Worm (Caenorhabditis elegans): ENCODE results near the gene cpg-24.

cpg-24 gene

DNA sequence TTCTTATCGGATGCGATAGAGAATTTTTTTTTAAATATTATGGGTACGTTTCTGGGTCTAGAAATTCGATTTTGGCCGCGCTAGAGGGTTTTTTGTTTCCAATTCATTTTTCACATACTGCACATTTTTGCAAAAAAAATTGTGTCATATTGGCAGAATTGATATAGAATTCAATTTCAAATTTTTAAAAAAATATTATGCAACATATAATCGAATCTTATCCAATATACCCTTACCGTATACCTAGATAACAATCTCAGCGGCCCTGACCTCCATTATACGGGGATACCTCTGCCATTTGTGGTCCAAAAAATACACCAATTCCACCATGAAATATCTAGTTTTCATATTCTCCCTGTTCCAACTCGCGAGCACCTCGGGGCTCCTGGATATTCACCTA lies at the start of gene cpg-24:
TSS of gene cpg-24 (plus strand) at position 301 of the 400 bp plus-strand sequence.
- TF ChIP-seq pes-1 (GFP tag; IDR thresholded peaks at IDR 0.05), result no peak
- TF ChIP-seq flt-1 (GFP tag; IDR thresholded peaks at IDR 0.05), result no peak

ce11 chrIV:1595802-1596201 lies 35.9 kb upstream of the cpg-24 start, which contains the start of gene npp-8:
Gene npp-8 (minus strand): TSS chrIV:1595824.
- TF ChIP-seq hmg-4 (GFP tag; optimal IDR thresholded peaks at IDR 0.05) (peak; percentile 82), ets-7 (tag; optimal IDR thresholded peaks at IDR 0.05) (peak; percentile 67), tbx-37 (GFP tag; conservative IDR thresholded peaks at IDR 0.05) (peak; percentile 58; the same call in 1 of the 2 replicates), sea-1 (GFP tag; conservative IDR thresholded peaks at IDR 0.05) (peak; percentile 84), tra-4 (tag; optimal IDR thresholded peaks at IDR 0.05) (peak; percentile 1), tbx-11 (GFP tag; IDR thresholded peaks at IDR 0.05) (peak; percentile 73; the same call in 1 of the 2 replicates), scrt-1 (GFP tag; IDR thresholded peaks at IDR 0.05) (peak; percentile 81), flt-1 (GFP tag; IDR thresholded peaks at IDR 0.05) (peak; percentile 62), F13C5.2 (tag; optimal IDR thresholded peaks at IDR 0.05) (peak; percentile 97), pes-1 (GFP tag; IDR thresholded peaks at IDR 0.05) (peak; percentile 84), B0310.2 (tag; optimal IDR thresholded peaks at IDR 0.05) (peak; percentile 68), ceh-13 (GFP tag; optimal IDR thresholded peaks at IDR 0.05) (peak; percentile 58), hnd-1 (tag; optimal IDR thresholded peaks at IDR 0.05) (peak; percentile 47), aly-1 (tag; optimal IDR thresholded peaks at IDR 0.05) (peak; percentile 8), ama-1 (optimal IDR thresholded peaks at IDR 0.05) (no peak), ceh-36 (tag; optimal IDR thresholded peaks at IDR 0.05) (peak; percentile 85), hmbx-1 (tag; optimal IDR thresholded peaks at IDR 0.05) (peak; percentile 38)

DNA sequence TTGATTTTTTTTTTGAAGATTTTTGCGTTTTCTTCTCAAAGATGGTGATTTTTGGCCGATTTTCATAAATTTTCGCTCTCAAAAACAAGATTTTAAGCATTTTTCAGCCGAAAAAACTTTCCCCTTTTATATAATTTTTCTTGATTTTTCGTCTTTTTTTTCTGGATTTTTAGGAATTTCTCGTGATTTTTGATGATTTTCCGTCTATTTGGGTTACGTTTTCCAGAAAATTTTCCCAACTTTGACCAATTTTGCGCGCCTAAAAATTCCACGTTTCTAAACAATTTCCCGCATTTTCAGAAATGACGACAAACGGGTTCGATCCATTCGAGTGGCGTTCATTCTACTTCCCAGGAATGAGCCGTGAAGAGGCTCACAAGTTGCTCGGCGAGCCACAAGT lies 34.7 kb upstream of the cpg-24 start, which contains the start of gene ced-2:
TSS of gene ced-2 (plus strand) at position 301 of the 400 bp plus-strand sequence.
- no peak for TF ChIP-seq ceh-13 (GFP tag; optimal IDR thresholded peaks at IDR 0.05)
- TF ChIP-seq B0310.2 (tag; optimal IDR thresholded peaks at IDR 0.05), result no peak
- TF ChIP-seq flt-1 (GFP tag; IDR thresholded peaks at IDR 0.05), result no peak
- TF ChIP-seq hmbx-1 (tag; optimal IDR thresholded peaks at IDR 0.05), result no peak
- no peak for TF ChIP-seq ceh-36 (tag; optimal IDR thresholded peaks at IDR 0.05)
- no peak for TF ChIP-seq ets-7 (tag; optimal IDR thresholded peaks at IDR 0.05)
- TF ChIP-seq pes-1 (GFP tag; IDR thresholded peaks at IDR 0.05), result no peak
- TF ChIP-seq tbx-11 (GFP tag; IDR thresholded peaks at IDR 0.05), result no peak
- no peak for TF ChIP-seq hmg-4 (GFP tag; optimal IDR thresholded peaks at IDR 0.05)
- no peak for TF ChIP-seq sea-1 (GFP tag; conservative IDR thresholded peaks at IDR 0.05)
- TF ChIP-seq aly-1 (tag; optimal IDR thresholded peaks at IDR 0.05), result no peak
- TF ChIP-seq tra-4 (tag; optimal IDR thresholded peaks at IDR 0.05), result no peak
- TF ChIP-seq hnd-1 (tag; optimal IDR thresholded peaks at IDR 0.05), result no peak
- no peak for TF ChIP-seq F13C5.2 (tag; optimal IDR thresholded peaks at IDR 0.05)

ce11 chrIV:1600784-1601183 lies 31.0 kb upstream of the cpg-24 start:
- TF ChIP-seq pes-1 (GFP tag; IDR thresholded peaks at IDR 0.05) (no peak), hmbx-1 (tag; optimal IDR thresholded peaks at IDR 0.05) (no peak), tbx-11 (GFP tag; IDR thresholded peaks at IDR 0.05) (no peak), hnd-1 (tag; optimal IDR thresholded peaks at IDR 0.05) (no peak), sea-1 (GFP tag; conservative IDR thresholded peaks at IDR 0.05) (no peak), flt-1 (GFP tag; IDR thresholded peaks at IDR 0.05) (no peak), F13C5.2 (tag; optimal IDR thresholded peaks at IDR 0.05) (no peak), hmg-4 (GFP tag; optimal IDR thresholded peaks at IDR 0.05) (no peak), B0310.2 (tag; optimal IDR thresholded peaks at IDR 0.05) (no peak), scrt-1 (GFP tag; IDR thresholded peaks at IDR 0.05) (no peak), tra-4 (tag; optimal IDR thresholded peaks at IDR 0.05) (no peak), ets-7 (tag; optimal IDR thresholded peaks at IDR 0.05) (no peak), ceh-13 (GFP tag; optimal IDR thresholded peaks at IDR 0.05) (no peak), ama-1 (optimal IDR thresholded peaks at IDR 0.05) (no peak), ceh-36 (tag; optimal IDR thresholded peaks at IDR 0.05) (no peak), tbx-37 (GFP tag; conservative IDR thresholded peaks at IDR 0.05) (no peak), aly-1 (tag; optimal IDR thresholded peaks at IDR 0.05) (no peak)

DNA sequence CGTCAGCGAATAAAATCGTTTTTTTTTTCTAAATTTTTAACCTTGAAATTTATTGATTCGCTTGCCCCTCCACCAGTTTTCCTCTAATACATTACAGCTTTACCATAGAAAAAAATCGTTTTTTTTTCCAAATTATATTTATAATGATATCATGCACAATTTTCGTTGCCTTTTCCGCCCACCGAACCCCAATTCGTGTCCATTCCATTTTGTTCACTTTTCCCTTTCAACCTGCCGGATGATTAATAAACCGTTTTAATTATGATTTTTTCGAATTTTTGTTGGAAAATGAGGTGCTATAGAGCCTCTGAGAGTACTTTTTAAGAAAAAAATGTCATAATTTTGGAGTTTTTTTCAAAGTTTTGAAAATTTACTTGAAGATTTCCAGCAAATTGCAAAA lies 30.4 kb upstream of the cpg-24 start, which contains the start of gene set-23:
TSS of gene set-23 (plus strand) at position 301 of the 400 bp plus-strand sequence.
- TF ChIP-seq F13C5.2 (tag; optimal IDR thresholded peaks at IDR 0.05), result no peak
- TF ChIP-seq ceh-36 (tag; optimal IDR thresholded peaks at IDR 0.05), result no peak
- TF ChIP-seq ama-1 (optimal IDR thresholded peaks at IDR 0.05), result no peak
- TF ChIP-seq B0310.2 (tag; optimal IDR thresholded peaks at IDR 0.05), result no peak
- TF ChIP-seq ceh-13 (GFP tag; optimal IDR thresholded peaks at IDR 0.05), result no peak
- TF ChIP-seq tbx-11 (GFP tag; IDR thresholded peaks at IDR 0.05), result no peak
- TF ChIP-seq scrt-1 (GFP tag; IDR thresholded peaks at IDR 0.05), result no peak
- no peak for TF ChIP-seq flt-1 (GFP tag; IDR thresholded peaks at IDR 0.05)
- no peak for TF ChIP-seq hmg-4 (GFP tag; optimal IDR thresholded peaks at IDR 0.05)
- TF ChIP-seq ets-7 (tag; optimal IDR thresholded peaks at IDR 0.05), result no peak
- no peak for TF ChIP-seq tra-4 (tag; optimal IDR thresholded peaks at IDR 0.05)
- TF ChIP-seq hmbx-1 (tag; optimal IDR thresholded peaks at IDR 0.05), result no peak

DNA sequence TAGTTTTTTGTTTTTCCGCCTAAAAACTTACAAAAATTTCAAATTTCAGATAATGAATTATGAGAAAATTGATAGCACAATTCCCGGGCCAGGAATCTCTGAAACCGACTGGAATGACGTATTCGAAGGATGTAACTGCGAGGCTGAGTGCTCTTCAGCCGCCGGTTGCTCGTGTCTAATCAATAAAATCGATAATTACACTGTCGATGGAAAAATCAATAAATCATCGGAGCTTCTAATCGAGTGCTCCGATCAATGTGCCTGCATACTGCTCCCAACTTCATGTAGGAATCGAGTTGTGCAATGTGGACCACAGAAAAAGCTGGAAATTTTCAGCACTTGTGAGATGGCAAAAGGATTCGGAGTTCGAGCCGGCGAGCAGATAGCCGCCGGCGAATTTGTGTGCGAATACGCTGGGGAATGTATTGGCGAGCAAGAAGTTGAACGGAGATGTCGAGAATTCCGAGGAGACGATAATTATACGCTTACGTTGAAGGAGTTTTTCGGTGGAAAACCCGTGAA lies 28.8 kb upstream of the cpg-24 start:
- TF ChIP-seq pes-1 (GFP tag; IDR thresholded peaks at IDR 0.05) (no peak), hnd-1 (tag; optimal IDR thresholded peaks at IDR 0.05) (no peak), ama-1 (optimal IDR thresholded peaks at IDR 0.05) (no peak), F13C5.2 (tag; optimal IDR thresholded peaks at IDR 0.05) (no peak)

DNA sequence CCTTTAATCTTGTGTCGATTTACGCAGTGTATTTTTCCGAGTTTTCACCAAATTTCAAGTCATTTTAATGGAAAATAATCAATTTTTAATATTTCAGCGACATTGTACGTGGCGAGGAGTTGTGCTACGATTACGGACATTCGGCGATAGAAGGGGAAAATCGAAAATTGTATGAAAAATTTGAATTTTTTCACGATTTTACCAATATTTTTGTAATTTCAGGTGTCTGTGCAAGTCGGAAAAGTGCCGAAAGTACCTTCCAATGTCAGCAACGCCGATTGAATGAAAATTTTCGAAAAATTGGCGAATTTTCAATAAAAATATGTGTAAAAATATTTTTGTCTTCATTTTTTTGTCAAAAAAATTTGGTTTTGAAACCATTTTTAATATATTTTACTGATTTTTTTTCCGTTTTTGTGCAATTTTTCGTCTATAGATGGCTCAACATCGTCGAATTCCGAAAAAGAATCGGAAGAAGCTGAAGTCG lies 26.4 kb upstream of the cpg-24 start, which contains the start of gene Y41D4B.11:
TSS of gene Y41D4B.11 (plus strand) at position 437 of the 487 bp plus-strand sequence.
- no peak for TF ChIP-seq tbx-11 (GFP tag; IDR thresholded peaks at IDR 0.05)
- no peak for TF ChIP-seq ets-7 (tag; optimal IDR thresholded peaks at IDR 0.05)
- TF ChIP-seq F13C5.2 (tag; optimal IDR thresholded peaks at IDR 0.05), result no peak
- TF ChIP-seq hmbx-1 (tag; optimal IDR thresholded peaks at IDR 0.05), result no peak
- no peak for TF ChIP-seq aly-1 (tag; optimal IDR thresholded peaks at IDR 0.05)
- TF ChIP-seq hmg-4 (GFP tag; optimal IDR thresholded peaks at IDR 0.05), result no peak
- no peak for TF ChIP-seq tbx-37 (GFP tag; conservative IDR thresholded peaks at IDR 0.05)
- TF ChIP-seq ceh-13 (GFP tag; optimal IDR thresholded peaks at IDR 0.05), result no peak
- TF ChIP-seq sea-1 (GFP tag; conservative IDR thresholded peaks at IDR 0.05), result no peak
